Fruit fly (Drosophila melanogaster): ENCODE results near the gene ctp.

DNA sequence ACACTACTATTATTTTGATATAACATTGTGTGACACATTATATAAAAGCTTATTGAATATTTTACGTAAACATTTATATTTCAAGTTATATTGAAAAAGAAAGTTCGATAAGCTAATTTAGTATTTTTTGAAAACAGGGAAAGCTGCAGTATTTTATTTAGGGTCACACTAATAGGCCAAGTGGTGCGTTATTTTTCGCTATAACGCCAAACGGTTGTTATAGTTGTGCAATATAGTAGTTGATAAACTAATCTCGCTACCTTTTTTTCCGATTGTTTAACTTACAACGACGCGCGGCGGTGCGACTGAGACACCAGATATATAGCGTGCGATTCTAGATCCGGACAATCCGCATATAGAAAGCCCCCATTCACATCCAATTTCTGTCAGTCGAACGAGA, 14.5 kb downstream of the ctp start, which contains the start of gene Pdha:
- TF ChIP-seq Abd-B (GFP tag; optimal IDR thresholded peaks at IDR 0.05) (no peak), lola (GFP tag; optimal IDR thresholded peaks at IDR 0.05) (no peak)
